Fruit fly (Drosophila melanogaster) whole organism: ENCODE measurements around the gene TotF.

Experiments used
- Dll ChIP-seq: fragments of >200 bp; optimal IDR thresholded peaks from 2 replicates; lab custom pipeline; 2017
- psq ChIP-seq: fragments of >200 bp; optimal IDR thresholded peaks from 2 replicates; lab custom pipeline; 2017
- usp ChIP-seq: fragments of >200 bp; optimal IDR thresholded peaks from 2 replicates; lab custom pipeline; 2017; ENCODE audit warnings: missing biosample characterization, missing genetic modification characterization, mixed read lengths

dm6 chr2L:19937804-19938461, 25.8 kb upstream of the TotF start:
- TF ChIP-seq Dll (lab: Kevin White, UChicago) (no peak), psq (lab: Kevin White, UChicago) (no peak), usp (GFP tag; lab: Kevin White, UChicago) (no peak)
